Worm (Caenorhabditis elegans) whole organism, young adult: Measurements from ENCODE around the gene rbm-17.

ENCODE experiments used
- B0019.2 ChIP-seq: fragments of 200-800 bp; sonication (Bioruptor generic); conservative IDR thresholded peaks from 2 replicates; pipeline ENCODE4 v1.3.6; 2022; ENCODE audit warnings: missing genetic modification reagents, missing genetic modification characterization, missing compliant biosample characterization
- B0261.1 ChIP-seq: sonication (generic microtip); optimal IDR thresholded peaks from 2 replicates; lab custom pipeline; 2016; ENCODE audit warnings: mild to moderate bottlenecking, missing genetic modification characterization, moderate library complexity, missing compliant biosample characterization
- C06A6.2 ChIP-seq: fragments of 200-800 bp; sonication (Bioruptor generic); conservative IDR thresholded peaks from 2 replicates; pipeline ENCODE4 v1.3.6; 2022; ENCODE audit warnings: missing genetic modification characterization, missing compliant biosample characterization
- D2030.7 ChIP-seq: fragments of 200-800 bp; sonication (Bioruptor generic); IDR thresholded peaks from 2 replicates; pipeline ENCODE4 v1.3.6; 2022; ENCODE audit warnings: missing genetic modification reagents, missing genetic modification characterization, missing compliant biosample characterization
- F22D6.2 ChIP-seq: sonication (generic microtip); optimal IDR thresholded peaks from 2 replicates; lab custom pipeline; 2016; ENCODE audit warnings: mild to moderate bottlenecking, missing genetic modification characterization, missing compliant biosample characterization
- F33H1.4 ChIP-seq: fragments of 200-800 bp; sonication (Bioruptor generic); IDR thresholded peaks from 2 replicates; pipeline ENCODE4 v1.3.6; 2022; ENCODE audit warnings: missing genetic modification reagents, missing genetic modification characterization, missing compliant biosample characterization
- F39B2.1 ChIP-seq: fragments of 200-800 bp; sonication (Bioruptor generic); IDR thresholded peaks from 2 replicates; pipeline ENCODE4 v1.3.6; 2022; ENCODE audit warnings: missing genetic modification reagents, missing genetic modification characterization, missing compliant biosample characterization
- F49E8.2 ChIP-seq: sonication (generic microtip); optimal IDR thresholded peaks from 3 replicates; lab custom pipeline; 2017; ENCODE audit warnings: missing genetic modification characterization, mild to moderate bottlenecking, missing compliant biosample characterization, antibody characterized with exemption, moderate library complexity; ENCODE audit not compliant: insufficient read depth
- K11D2.4 ChIP-seq: fragments of 200-800 bp; sonication (Bioruptor generic); IDR thresholded peaks from 2 replicates; pipeline ENCODE4 v1.3.6; 2022; ENCODE audit warnings: missing genetic modification reagents, missing genetic modification characterization, missing compliant biosample characterization
- K12H6.12 ChIP-seq: fragments of 200-800 bp; sonication (Bioruptor generic); optimal IDR thresholded peaks from 2 replicates; lab custom pipeline; 2018; ENCODE audit warnings: mild to moderate bottlenecking, missing genetic modification characterization, missing compliant biosample characterization
- T07F8.4 ChIP-seq: sonication (generic microtip); optimal IDR thresholded peaks from 2 replicates; lab custom pipeline; 2016; ENCODE audit warnings: mild to moderate bottlenecking, missing genetic modification characterization, moderate library complexity, missing compliant biosample characterization
- Y67H2A.10 ChIP-seq: fragments of 200-800 bp; sonication (Bioruptor generic); conservative IDR thresholded peaks from 2 replicates; pipeline ENCODE4 v1.3.6; 2022; ENCODE audit warnings: missing genetic modification reagents, missing genetic modification characterization, missing compliant biosample characterization
- Y95B8A.8 ChIP-seq: fragments of 200-800 bp; sonication (Bioruptor generic); IDR thresholded peaks from 2 replicates; pipeline ENCODE4 v1.3.6; 2022; ENCODE audit warnings: missing genetic modification reagents, missing genetic modification characterization, missing compliant biosample characterization
- akir-1 ChIP-seq: fragments of 200-800 bp; sonication (Bioruptor generic); optimal IDR thresholded peaks from 2 replicates; lab custom pipeline; 2018; ENCODE audit warnings: mild to moderate bottlenecking, missing genetic modification characterization, moderate library complexity, missing compliant biosample characterization
- attf-3 ChIP-seq: fragments of 200-800 bp; sonication (Bioruptor generic); conservative IDR thresholded peaks from 2 replicates; pipeline ENCODE4 v1.3.6; 2022; ENCODE audit warnings: missing genetic modification reagents, missing genetic modification characterization, missing compliant biosample characterization
- attf-5 ChIP-seq: fragments of 200-800 bp; sonication (Bioruptor generic); optimal IDR thresholded peaks from 2 replicates; lab custom pipeline; 2018; ENCODE audit warnings: mild to moderate bottlenecking, missing genetic modification characterization, missing compliant biosample characterization
- bed-1 ChIP-seq: fragments of 200-800 bp; sonication (Bioruptor generic); IDR thresholded peaks from 2 replicates; pipeline ENCODE4 v1.3.6; 2022; ENCODE audit warnings: missing genetic modification reagents, missing genetic modification characterization, missing compliant biosample characterization
- ceh-100 ChIP-seq: fragments of 200-800 bp; sonication (Bioruptor generic); IDR thresholded peaks from 2 replicates; pipeline ENCODE4 v1.3.6; 2022; ENCODE audit warnings: missing genetic modification reagents, missing genetic modification characterization, missing compliant biosample characterization
- ceh-27 ChIP-seq: fragments of 200-800 bp; sonication (Bioruptor generic); optimal IDR thresholded peaks from 2 replicates; lab custom pipeline; 2018; ENCODE audit warnings: mild to moderate bottlenecking, missing genetic modification characterization, moderate library complexity, missing compliant biosample characterization
- ceh-40 ChIP-seq: fragments of 200-800 bp; sonication (Bioruptor generic); IDR thresholded peaks from 2 replicates; pipeline ENCODE4 v1.3.6; 2022; ENCODE audit warnings: missing genetic modification characterization, missing compliant biosample characterization
- ceh-58 ChIP-seq: fragments of 200-800 bp; sonication (Bioruptor generic); IDR thresholded peaks from 2 replicates; pipeline ENCODE4 v1.3.6; 2022; ENCODE audit warnings: missing genetic modification characterization, missing compliant biosample characterization
- ceh-91 ChIP-seq: fragments of 200-800 bp; sonication (Bioruptor generic); IDR thresholded peaks from 2 replicates; pipeline ENCODE4 v1.3.6; 2022; ENCODE audit warnings: missing genetic modification reagents, missing genetic modification characterization, missing compliant biosample characterization
- chd-7 ChIP-seq: sonication (generic microtip); optimal IDR thresholded peaks from 2 replicates; lab custom pipeline; 2016; ENCODE audit warnings: mild to moderate bottlenecking, missing genetic modification characterization, moderate library complexity, missing compliant biosample characterization
- die-1 ChIP-seq: sonication (generic microtip); optimal IDR thresholded peaks from 2 replicates; lab custom pipeline; 2016; ENCODE audit warnings: missing genotype, mild to moderate bottlenecking, missing genetic modification characterization, missing compliant biosample characterization
- dox-1 ChIP-seq: fragments of 200-800 bp; sonication (Bioruptor generic); IDR thresholded peaks from 2 replicates; pipeline ENCODE4 v1.3.6; 2022; ENCODE audit warnings: missing genetic modification reagents, missing genetic modification characterization, missing compliant biosample characterization
- dpl-1 ChIP-seq: fragments of 150-350 bp; optimal IDR thresholded peaks from 2 replicates; lab custom pipeline; 2014; ENCODE audit warnings: missing biosample characterization, missing genetic modification reagents, missing genetic modification characterization
- him-1 ChIP-seq: sonication (generic microtip); optimal IDR thresholded peaks from 2 replicates; lab custom pipeline; 2016; ENCODE audit warnings: missing genotype, missing genetic modification reagents, missing genetic modification characterization, missing compliant biosample characterization
- hlh-12 ChIP-seq: sonication (generic microtip); optimal IDR thresholded peaks from 2 replicates; lab custom pipeline; 2016; ENCODE audit warnings: missing genetic modification characterization, missing compliant biosample characterization
- hmg-20 ChIP-seq: fragments of 200-800 bp; sonication (Bioruptor generic); IDR thresholded peaks from 2 replicates; pipeline ENCODE4 v1.3.6; 2022; ENCODE audit warnings: missing genetic modification reagents, missing genetic modification characterization, missing compliant biosample characterization
- hrde-1 ChIP-seq: sonication (generic microtip); optimal IDR thresholded peaks from 2 replicates; lab custom pipeline; 2016; ENCODE audit warnings: missing genetic modification characterization, mild to moderate bottlenecking, missing compliant biosample characterization, moderate library complexity, missing genotype, missing genetic modification reagents, borderline replicate concordance
- let-526 ChIP-seq: fragments of 200-800 bp; sonication (Bioruptor generic); IDR thresholded peaks from 2 replicates; pipeline ENCODE4 v1.3.6; 2022; ENCODE audit warnings: missing genetic modification reagents, missing genetic modification characterization, missing compliant biosample characterization
- let-607 ChIP-seq, 2 experiments: fragments of 200-800 bp in 1 of 2; sonication (Bioruptor generic) in 1 of 2; sonication (generic microtip) in 1 of 2; optimal IDR thresholded peaks; 2 replicates each; lab custom pipeline; 2016 to 2018; ENCODE audit warnings: mild to moderate bottlenecking in 2 of 2, missing compliant biosample characterization in 2 of 2, missing genetic modification characterization in 2 of 2, moderate library complexity in 2 of 2, missing genotype in 1 of 2
- lin-26 ChIP-seq: fragments of 200-800 bp; sonication (Bioruptor generic); IDR thresholded peaks from 2 replicates; pipeline ENCODE4 v1.3.6; 2022; ENCODE audit warnings: missing genetic modification reagents, missing genetic modification characterization, missing compliant biosample characterization
- lsl-1 ChIP-seq: fragments of 200-800 bp; sonication (Bioruptor generic); optimal IDR thresholded peaks from 2 replicates; lab custom pipeline; 2018; ENCODE audit warnings: mild to moderate bottlenecking, missing genetic modification characterization, moderate library complexity, missing compliant biosample characterization
- lsy-27 ChIP-seq: sonication (generic microtip); optimal IDR thresholded peaks from 2 replicates; lab custom pipeline; 2017; ENCODE audit warnings: missing genetic modification characterization, mild to moderate bottlenecking, missing compliant biosample characterization, antibody characterized with exemption, missing genotype, borderline replicate concordance; ENCODE audit not compliant: insufficient read depth
- madf-6 ChIP-seq: fragments of 200-800 bp; sonication (Bioruptor generic); IDR thresholded peaks from 2 replicates; pipeline ENCODE4 v1.3.6; 2022; ENCODE audit warnings: missing genetic modification reagents, missing genetic modification characterization, missing compliant biosample characterization
- mcd-1 ChIP-seq: fragments of 200-800 bp; sonication (Bioruptor generic); IDR thresholded peaks from 2 replicates; pipeline ENCODE4 v1.3.6; 2022; ENCODE audit warnings: missing genetic modification reagents, missing genetic modification characterization, missing compliant biosample characterization
- mel-28 ChIP-seq: sonication (generic microtip); optimal IDR thresholded peaks from 2 replicates; lab custom pipeline; 2016; ENCODE audit warnings: borderline replicate concordance, mild to moderate bottlenecking, missing genetic modification characterization, missing compliant biosample characterization
- mxl-1 ChIP-seq: sonication (generic microtip); optimal IDR thresholded peaks from 2 replicates; lab custom pipeline; 2016; ENCODE audit warnings: missing genetic modification characterization, missing compliant biosample characterization
- nfya-1 ChIP-seq: sonication (generic microtip); optimal IDR thresholded peaks from 2 replicates; lab custom pipeline; 2017; ENCODE audit warnings: antibody characterized with exemption, missing compliant biosample characterization, missing genetic modification characterization, borderline replicate concordance; ENCODE audit not compliant: insufficient read depth
- nfyb-1 ChIP-seq: fragments of 200-800 bp; sonication (Bioruptor generic); IDR thresholded peaks from 2 replicates; pipeline ENCODE4 v1.3.6; 2022; ENCODE audit warnings: missing genetic modification reagents, missing genetic modification characterization, missing compliant biosample characterization
- snpc-1.1 ChIP-seq: sonication (generic microtip); optimal IDR thresholded peaks from 2 replicates; lab custom pipeline; 2017; ENCODE audit warnings: missing genetic modification characterization, mild to moderate bottlenecking, missing compliant biosample characterization, antibody characterized with exemption, moderate library complexity, missing genotype, missing genetic modification reagents; ENCODE audit not compliant: insufficient read depth
- snpc-3.4 ChIP-seq: sonication (generic microtip); optimal IDR thresholded peaks from 2 replicates; lab custom pipeline; 2017; ENCODE audit warnings: missing genetic modification characterization, mild to moderate bottlenecking, missing compliant biosample characterization, antibody characterized with exemption, moderate library complexity, missing genotype, missing genetic modification reagents
- sptf-2 ChIP-seq: fragments of 200-800 bp; sonication (Bioruptor generic); optimal IDR thresholded peaks from 2 replicates; lab custom pipeline; 2018; ENCODE audit warnings: mild to moderate bottlenecking, missing genetic modification characterization, missing compliant biosample characterization
- tlf-1 ChIP-seq: fragments of 200-800 bp; sonication (Bioruptor generic); optimal IDR thresholded peaks from 2 replicates; lab custom pipeline; 2018; ENCODE audit warnings: mild to moderate bottlenecking, missing genetic modification characterization, missing compliant biosample characterization
- unc-130 ChIP-seq: sonication (generic microtip); optimal IDR thresholded peaks from 2 replicates; lab custom pipeline; 2016; ENCODE audit warnings: missing genetic modification reagents, missing genetic modification characterization, missing compliant biosample characterization
- ztf-28 ChIP-seq: fragments of 200-800 bp; sonication (Bioruptor generic); IDR thresholded peaks from 2 replicates; pipeline ENCODE4 v1.3.6; 2022; ENCODE audit warnings: missing genetic modification reagents, missing genetic modification characterization, missing compliant biosample characterization
- ztf-6 ChIP-seq: fragments of 200-800 bp; sonication (Bioruptor generic); IDR thresholded peaks from 2 replicates; pipeline ENCODE4 v1.3.6; 2022; ENCODE audit warnings: missing genetic modification reagents, missing genetic modification characterization, missing compliant biosample characterization

rbm-17 gene

DNA sequence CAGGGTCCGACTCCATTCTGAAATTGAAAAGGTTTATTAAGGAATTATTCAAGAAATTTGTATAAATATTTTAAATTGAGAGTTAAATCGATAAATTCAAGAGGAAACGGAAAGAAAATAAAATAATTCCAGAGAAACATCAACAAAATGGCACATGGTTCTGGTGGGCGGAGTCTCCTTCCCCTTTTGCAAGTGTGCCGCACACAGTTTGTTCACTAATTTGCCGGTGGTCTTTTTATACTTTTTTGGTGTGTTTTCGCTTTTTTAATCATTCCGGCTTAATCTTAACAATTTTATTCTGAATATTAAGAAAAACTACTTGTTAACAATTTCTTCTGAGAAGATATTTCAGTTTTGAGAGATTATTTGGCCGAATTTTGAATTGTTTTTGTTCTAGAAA lies 33.2 kb upstream of the rbm-17 start, which contains the start of the genes ragc-1 and Y24F12A.1 (continued):
- TF ChIP-seq ztf-6 (GFP tag; lab: Robert Waterston, UW) (no peak), ceh-58 (no peak), snpc-3.4 (tag; lab: Kevin White, UChicago) (peak; percentile 56), dpl-1 (GFP tag; lab: Kevin White, UChicago) (peak; percentile 13), die-1 (tag; lab: Kevin White, UChicago) (no peak), lin-26 (GFP tag; lab: Robert Waterston, UW) (no peak), F22D6.2 (tag; lab: Kevin White, UChicago) (no peak), ceh-100 (peak; percentile 71), attf-3 (GFP tag; lab: Robert Waterston, UW) (no peak), sptf-2 (GFP tag; lab: Kevin White, UChicago) (no peak), B0261.1 (no peak), ceh-91 (GFP tag; lab: Robert Waterston, UW) (no peak), Y67H2A.10 (GFP tag; lab: Robert Waterston, UW) (no peak), ztf-28 (GFP tag; lab: Robert Waterston, UW) (no peak), K12H6.12 (no peak), hrde-1 (tag; lab: Kevin White, UChicago) (no peak), akir-1 (GFP tag; lab: Kevin White, UChicago) (no peak), let-607 (tag; optimal IDR thresholded peaks at IDR 0.05; lab: Kevin White, UChicago) (no peak), Y95B8A.8 (no peak), nfya-1 (tag; lab: Kevin White, UChicago) (no peak), mxl-1 (tag; lab: Kevin White, UChicago) (no peak), lsl-1 (GFP tag; lab: Kevin White, UChicago) (peak; percentile 5), chd-7 (tag; lab: Kevin White, UChicago) (no peak), unc-130 (GFP tag; lab: Kevin White, UChicago) (no peak), T07F8.4 (no peak), mcd-1 (GFP tag; lab: Robert Waterston, UW) (0 out of 2 replicates have a peak, but pooled peaks have one; percentile 19), ceh-27 (GFP tag; lab: Kevin White, UChicago) (no peak), F33H1.4 (GFP tag; lab: Robert Waterston, UW) (no peak; the same call in 1 of the 2 replicates), dox-1 (GFP tag; lab: Robert Waterston, UW) (0 out of 2 replicates have a peak, but pooled peaks have one; percentile 7), nfyb-1 (GFP tag; lab: Robert Waterston, UW) (no peak), tlf-1 (GFP tag; lab: Kevin White, UChicago) (no peak), let-526 (GFP tag; lab: Robert Waterston, UW) (no peak), attf-5 (GFP tag; lab: Kevin White, UChicago) (peak; percentile 70), F39B2.1 (GFP tag; lab: Robert Waterston, UW) (no peak), madf-6 (no peak), mel-28 (tag; lab: Kevin White, UChicago) (no peak), him-1 (tag; lab: Kevin White, UChicago) (no peak), hmg-20 (GFP tag; lab: Robert Waterston, UW) (no peak), snpc-1.1 (tag; lab: Kevin White, UChicago) (no peak), lsy-27 (no peak), ceh-40 (no peak), bed-1 (GFP tag; lab: Robert Waterston, UW) (no peak), C06A6.2 (GFP tag; lab: Robert Waterston, UW) (0 out of 2 replicates have a peak, but pooled peaks have one; percentile 13), hlh-12 (tag; lab: Kevin White, UChicago) (no peak), K11D2.4 (GFP tag; lab: Robert Waterston, UW) (no peak), F49E8.2 (tag; lab: Kevin White, UChicago) (no peak), B0019.2 (GFP tag; lab: Robert Waterston, UW) (no peak), D2030.7 (GFP tag; lab: Robert Waterston, UW) (no peak)
